Fruit fly (Drosophila melanogaster) whole organism, embryonic: ENCODE measurements around the gene rogdi.

Experiments
- Ada2b ChIP-seq: fragments of 200-800 bp; sonication (Bioruptor generic); IDR thresholded peaks from 2 replicates; pipeline ENCODE4 v1.3.6; 2022; ENCODE audit warnings: missing biosample characterization, missing genetic modification characterization
- Atf3 ChIP-seq: fragments of 200-800 bp; sonication (Bioruptor generic); optimal IDR thresholded peaks from 3 replicates; lab custom pipeline; 2016; ENCODE audit warnings: missing biosample characterization, missing genetic modification characterization
- Bgb ChIP-seq: fragments of 200-800 bp; sonication (Bioruptor generic); IDR thresholded peaks from 2 replicates; pipeline ENCODE4 v1.3.6; 2022; ENCODE audit warnings: missing biosample characterization, missing genetic modification characterization; ENCODE audit not compliant: partially characterized antibody
- C15 ChIP-seq: fragments of 200-800 bp; sonication (Bioruptor generic); IDR thresholded peaks from 3 replicates; pipeline ENCODE4 v1.3.6; 2022; ENCODE audit warnings: missing biosample characterization, missing genetic modification characterization
- CG11456 ChIP-seq: fragments of 200-800 bp; sonication (Bioruptor generic); IDR thresholded peaks from 3 replicates; pipeline ENCODE4 v1.3.6; 2022; ENCODE audit warnings: missing biosample characterization, missing genetic modification characterization
- CG12659 ChIP-seq: fragments of 200-800 bp; sonication (Bioruptor generic); optimal IDR thresholded peaks from 3 replicates; lab custom pipeline; 2017; ENCODE audit warnings: mild to moderate bottlenecking, missing biosample characterization, missing genetic modification reagents, missing genetic modification characterization
- CG16813 ChIP-seq: fragments of 200-800 bp; sonication (Bioruptor generic); IDR thresholded peaks from 3 replicates; pipeline ENCODE4 v1.3.6; 2022; ENCODE audit warnings: missing biosample characterization, missing genetic modification characterization; ENCODE audit not compliant: partially characterized antibody
- CG17829 ChIP-seq: fragments of 200-800 bp; optimal IDR thresholded peaks from 2 replicates; lab custom pipeline; 2019; ENCODE audit warnings: missing biosample characterization, mild to moderate bottlenecking, missing genetic modification characterization, moderate library complexity
- CG18619 ChIP-seq: fragments of 200-800 bp; sonication (Bioruptor generic); optimal IDR thresholded peaks from 3 replicates; lab custom pipeline; 2017; ENCODE audit warnings: missing biosample characterization, mild to moderate bottlenecking, missing genetic modification characterization
- CG2678 ChIP-seq: fragments of 200-800 bp; sonication (Bioruptor generic); optimal IDR thresholded peaks from 3 replicates; lab custom pipeline; 2019; ENCODE audit warnings: missing biosample characterization, mild to moderate bottlenecking, missing genetic modification characterization, moderate library complexity
- CG2889 ChIP-seq: fragments of 200-800 bp; sonication (Bioruptor generic); IDR thresholded peaks from 3 replicates; pipeline ENCODE4 v1.3.6; 2022; ENCODE audit warnings: missing biosample characterization, missing genetic modification characterization
- CG33557 ChIP-seq: fragments of 200-800 bp; sonication (Bioruptor generic); optimal IDR thresholded peaks from 2 replicates; lab custom pipeline; 2019; ENCODE audit warnings: missing biosample characterization, mild to moderate bottlenecking, missing genetic modification characterization, moderate library complexity
- CG3838 ChIP-seq: fragments of 200-800 bp; sonication (Bioruptor generic); optimal IDR thresholded peaks from 3 replicates; lab custom pipeline; 2016; ENCODE audit warnings: missing biosample characterization, missing genetic modification characterization
- CG5953 ChIP-seq: fragments of 200-800 bp; sonication (Bioruptor generic); IDR thresholded peaks from 2 replicates; pipeline ENCODE4 v1.3.6; 2022; ENCODE audit warnings: missing biosample characterization, missing genetic modification characterization
- CG6689 ChIP-seq: fragments of 200-800 bp; sonication (Bioruptor generic); IDR thresholded peaks from 2 replicates; pipeline ENCODE4 v1.3.6; 2022; ENCODE audit warnings: missing biosample characterization, missing genetic modification characterization
- CG7987 ChIP-seq: fragments of 200-800 bp; sonication (Bioruptor generic); optimal IDR thresholded peaks from 2 replicates; lab custom pipeline; 2018; ENCODE audit warnings: missing biosample characterization, mild to moderate bottlenecking, missing genetic modification characterization, moderate library complexity
- CG8290 ChIP-seq, 3 experiments: fragments of 200-800 bp; sonication (Bioruptor generic); optimal IDR thresholded peaks; 2 replicates each; lab custom pipeline; 2016 to 2019; ENCODE audit warnings: missing biosample characterization in 3 of 3, missing genetic modification characterization in 3 of 3, mild to moderate bottlenecking in 2 of 3, moderate library complexity in 1 of 3
- CG8359 ChIP-seq: fragments of 200-800 bp; sonication (Bioruptor generic); optimal IDR thresholded peaks from 2 replicates; lab custom pipeline; 2017; ENCODE audit warnings: missing biosample characterization, mild to moderate bottlenecking, missing genetic modification characterization, borderline replicate concordance
- CTCF ChIP-seq: fragments of 200-800 bp; sonication (Bioruptor generic); optimal IDR thresholded peaks from 2 replicates; lab custom pipeline; 2017; ENCODE audit warnings: missing biosample characterization, mild to moderate bottlenecking, missing genetic modification characterization, moderate library complexity
- CrebB ChIP-seq: fragments of 200-800 bp; sonication (Bioruptor generic); optimal IDR thresholded peaks from 3 replicates; lab custom pipeline; 2018; ENCODE audit warnings: missing biosample characterization, mild to moderate bottlenecking, missing genetic modification characterization
- E2f1 ChIP-seq: fragments of 200-800 bp; sonication (Bioruptor generic); IDR thresholded peaks from 2 replicates; pipeline ENCODE4 v1.3.6; 2022; ENCODE audit warnings: missing biosample characterization, missing genetic modification characterization
- Fer1 ChIP-seq: fragments of 200-800 bp; sonication (Bioruptor generic); optimal IDR thresholded peaks from 2 replicates; lab custom pipeline; 2017; ENCODE audit warnings: missing biosample characterization, mild to moderate bottlenecking, missing genetic modification characterization
- Gug ChIP-seq: fragments of 200-800 bp; sonication (Bioruptor generic); IDR thresholded peaks from 4 replicates; pipeline ENCODE4 v1.3.6; 2022; ENCODE audit warnings: missing biosample characterization, missing genetic modification characterization
- HLHmδ ChIP-seq: fragments of 200-800 bp; sonication (Bioruptor generic); optimal IDR thresholded peaks from 2 replicates; lab custom pipeline; 2018; ENCODE audit warnings: missing biosample characterization, mild to moderate bottlenecking, missing genetic modification characterization, moderate library complexity
- Lim3 ChIP-seq: fragments of 200-800 bp; sonication (Bioruptor generic); IDR thresholded peaks from 2 replicates; pipeline ENCODE4 v1.3.6; 2022; ENCODE audit warnings: missing biosample characterization, missing genetic modification characterization
- Mad ChIP-seq: fragments of 200-800 bp; sonication (Bioruptor generic); optimal IDR thresholded peaks from 2 replicates; lab custom pipeline; 2016; ENCODE audit warnings: missing biosample characterization, missing genetic modification characterization
- Oli ChIP-seq: fragments of 200-800 bp; sonication (Bioruptor generic); optimal IDR thresholded peaks from 2 replicates; lab custom pipeline; 2018; ENCODE audit warnings: missing biosample characterization, mild to moderate bottlenecking, missing genetic modification characterization, moderate library complexity
- Sox102F ChIP-seq: fragments of 200-800 bp; sonication (Bioruptor generic); optimal IDR thresholded peaks from 2 replicates; lab custom pipeline; 2018; ENCODE audit warnings: missing biosample characterization, mild to moderate bottlenecking, missing genetic modification characterization, moderate library complexity
- Taf1 ChIP-seq: fragments of 200-800 bp; sonication (Bioruptor generic); IDR thresholded peaks from 2 replicates; pipeline ENCODE4 v1.3.6; 2022; ENCODE audit warnings: missing biosample characterization, missing genetic modification characterization
- ase ChIP-seq: fragments of 200-800 bp; sonication (Bioruptor generic); IDR thresholded peaks from 3 replicates; pipeline ENCODE4 v1.3.6; 2022; ENCODE audit warnings: missing biosample characterization, missing genetic modification characterization
- ash1 ChIP-seq: fragments of 200-800 bp; sonication (Bioruptor generic); optimal IDR thresholded peaks from 2 replicates; lab custom pipeline; 2018; ENCODE audit warnings: missing biosample characterization, mild to moderate bottlenecking, missing genetic modification characterization
- az2 ChIP-seq: fragments of 200-800 bp; sonication (Bioruptor generic); optimal IDR thresholded peaks from 3 replicates; lab custom pipeline; 2016; ENCODE audit warnings: missing biosample characterization, missing genetic modification characterization
- bcd ChIP-seq: fragments of 200-800 bp; sonication (Bioruptor generic); optimal IDR thresholded peaks from 2 replicates; lab custom pipeline; 2017; ENCODE audit warnings: missing biosample characterization, mild to moderate bottlenecking, missing genetic modification characterization
- bigmax ChIP-seq: fragments of 200-800 bp; sonication (Bioruptor generic); optimal IDR thresholded peaks from 2 replicates; lab custom pipeline; 2018; ENCODE audit warnings: missing biosample characterization, mild to moderate bottlenecking, missing genetic modification characterization
- cg ChIP-seq: fragments of 200-800 bp; sonication (Bioruptor generic); optimal IDR thresholded peaks from 3 replicates; lab custom pipeline; 2019; ENCODE audit warnings: missing biosample characterization, mild to moderate bottlenecking, missing genetic modification characterization, moderate library complexity
- crc ChIP-seq: fragments of 200-800 bp; sonication (Bioruptor generic); optimal IDR thresholded peaks from 2 replicates; lab custom pipeline; 2016; ENCODE audit warnings: missing biosample characterization, missing genetic modification characterization
- dm ChIP-seq: fragments of 200-800 bp; sonication (Bioruptor generic); optimal IDR thresholded peaks from 3 replicates; lab custom pipeline; 2016; ENCODE audit warnings: missing biosample characterization, missing genetic modification characterization
- ewg ChIP-seq: fragments of 200-800 bp; sonication (Bioruptor generic); optimal IDR thresholded peaks from 3 replicates; lab custom pipeline; 2017; ENCODE audit warnings: mild to moderate bottlenecking, missing biosample characterization, missing genetic modification reagents, missing genetic modification characterization
- fd3F ChIP-seq: fragments of 200-800 bp; sonication (Bioruptor generic); optimal IDR thresholded peaks from 2 replicates; lab custom pipeline; 2018; ENCODE audit warnings: missing biosample characterization, mild to moderate bottlenecking, missing genetic modification characterization, moderate library complexity
- gfzf ChIP-seq: fragments of 200-800 bp; sonication (Bioruptor generic); optimal IDR thresholded peaks from 2 replicates; lab custom pipeline; 2016; ENCODE audit warnings: missing biosample characterization, mild to moderate bottlenecking, missing genetic modification characterization, moderate library complexity
- grn ChIP-seq: fragments of 200-800 bp; sonication (Bioruptor generic); optimal IDR thresholded peaks from 3 replicates; lab custom pipeline; 2017; ENCODE audit warnings: missing biosample characterization, missing genetic modification characterization
- ind ChIP-seq: fragments of 200-800 bp; sonication (Bioruptor generic); optimal IDR thresholded peaks from 3 replicates; lab custom pipeline; 2016; ENCODE audit warnings: missing biosample characterization, missing genetic modification characterization
- jing ChIP-seq: fragments of 200-800 bp; sonication (Bioruptor generic); optimal IDR thresholded peaks from 2 replicates; lab custom pipeline; 2018; ENCODE audit warnings: missing biosample characterization, mild to moderate bottlenecking, missing genetic modification characterization
- lbe ChIP-seq: fragments of 200-800 bp; sonication (Bioruptor generic); optimal IDR thresholded peaks from 2 replicates; lab custom pipeline; 2016; ENCODE audit warnings: missing biosample characterization, mild to moderate bottlenecking, missing genetic modification characterization
- psq ChIP-seq: fragments of 200-800 bp; sonication (Bioruptor generic); optimal IDR thresholded peaks from 2 replicates; lab custom pipeline; 2017; ENCODE audit warnings: missing biosample characterization, missing genetic modification characterization
- rib ChIP-seq: fragments of 200-800 bp; sonication (Bioruptor generic); IDR thresholded peaks from 2 replicates; pipeline ENCODE4 v1.3.6; 2022; ENCODE audit warnings: missing biosample characterization, missing genetic modification characterization
- stc ChIP-seq: fragments of 200-800 bp; sonication (Bioruptor generic); IDR thresholded peaks from 2 replicates; pipeline ENCODE4 v1.3.6; 2022; ENCODE audit warnings: missing biosample characterization, missing genetic modification characterization
- sug ChIP-seq: fragments of 200-800 bp; optimal IDR thresholded peaks from 2 replicates; lab custom pipeline; 2019; ENCODE audit warnings: missing biosample characterization, mild to moderate bottlenecking, missing genetic modification characterization, moderate library complexity
- tgo ChIP-seq: fragments of 200-800 bp; sonication (Bioruptor generic); IDR thresholded peaks from 3 replicates; pipeline ENCODE4 v1.3.6; 2022; ENCODE audit warnings: missing biosample characterization, missing genetic modification characterization
- zf30C ChIP-seq: fragments of 200-800 bp; sonication (Bioruptor generic); optimal IDR thresholded peaks from 3 replicates; lab custom pipeline; 2018; ENCODE audit warnings: missing biosample characterization, mild to moderate bottlenecking, missing genetic modification characterization
- zfh1 ChIP-seq: fragments of 200-800 bp; sonication (Bioruptor generic); IDR thresholded peaks from 3 replicates; pipeline ENCODE4 v1.3.6; 2022; ENCODE audit warnings: missing biosample characterization, missing genetic modification characterization
- zfh2 ChIP-seq: fragments of 200-800 bp; sonication (Bioruptor generic); optimal IDR thresholded peaks from 2 replicates; lab custom pipeline; 2016; ENCODE audit warnings: missing biosample characterization, missing genetic modification characterization

rogdi gene

DNA sequence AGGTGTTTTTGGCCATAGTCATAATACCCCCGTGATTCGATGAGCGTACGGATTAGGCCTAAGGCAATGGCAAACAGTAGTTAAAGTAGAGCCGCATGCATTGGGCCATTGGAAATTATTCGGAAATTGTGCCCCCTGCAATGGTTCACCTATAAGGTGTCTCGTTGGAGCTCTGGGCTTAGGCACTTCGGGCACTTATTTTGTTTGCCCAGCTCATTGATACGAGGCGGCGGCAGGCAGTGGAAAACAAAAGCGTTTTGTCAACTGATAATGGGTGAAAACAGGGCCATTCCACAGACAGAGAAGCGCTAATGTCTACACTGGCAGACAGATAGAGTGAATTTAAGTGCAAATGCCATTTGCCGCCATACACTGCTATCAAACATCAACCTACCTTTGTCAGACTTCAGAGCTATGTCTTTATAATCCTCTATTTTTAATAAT is 43.0 kb upstream of the rogdi start (continued):
- TF ChIP-seq Oli (tag; lab: Kevin White, UChicago): no peak
- TF ChIP-seq az2: no peak
- TF ChIP-seq CG8290 (GFP tag; optimal IDR thresholded peaks at IDR 0.05; lab: Kevin White, UChicago): no peak
- TF ChIP-seq CG8290 (tag; optimal IDR thresholded peaks at IDR 0.05; lab: Kevin White, UChicago): peak in 1 of 2 experiments; percentile 21
- TF ChIP-seq Sox102F: no peak
- 0 out of 3 replicates have a peak, but pooled peaks have one; percentile 21 for TF ChIP-seq zfh1 (GFP tag; lab: Robert Waterston, UW)
- TF ChIP-seq ase (GFP tag; lab: Robert Waterston, UW): no peak
- TF ChIP-seq jing (GFP tag; lab: Kevin White, UChicago): no peak
- TF ChIP-seq crc: no peak
- peak; percentile 83 for TF ChIP-seq sug (tag; lab: Kevin White, UChicago)
- TF ChIP-seq CG8359 (GFP tag; lab: Kevin White, UChicago): no peak
- no peak for TF ChIP-seq CG2678 (tag; lab: Kevin White, UChicago)
- TF ChIP-seq Lim3 (GFP tag; lab: Robert Waterston, UW): no peak
- TF ChIP-seq CG18619 (GFP tag; lab: Kevin White, UChicago): no peak
- no peak for TF ChIP-seq CG12659
- no peak for TF ChIP-seq ind (GFP tag; lab: Kevin White, UChicago)
- no peak for TF ChIP-seq Mad (GFP tag; lab: Kevin White, UChicago)
- no peak for TF ChIP-seq CG16813 (GFP tag; lab: Robert Waterston, UW)
- no peak for TF ChIP-seq CG3838 (GFP tag; lab: Kevin White, UChicago)
- TF ChIP-seq C15 (GFP tag; lab: Robert Waterston, UW): no peak
- TF ChIP-seq ash1 (GFP tag; lab: Kevin White, UChicago): no peak
- TF ChIP-seq lbe: no peak
- TF ChIP-seq fd3F (GFP tag; lab: Kevin White, UChicago): no peak
- peak; percentile 28; the same call in 1 of the 3 replicates for TF ChIP-seq CG11456 (GFP tag; lab: Robert Waterston, UW)
- TF ChIP-seq ewg: no peak
- TF ChIP-seq rib: no peak
- TF ChIP-seq Atf3: no peak
- no peak for TF ChIP-seq Bgb
- no peak for TF ChIP-seq CG2889 (GFP tag; lab: Robert Waterston, UW)
- no peak for TF ChIP-seq bcd (GFP tag; lab: Kevin White, UChicago)
- TF ChIP-seq CTCF (GFP tag; lab: Kevin White, UChicago): no peak
- TF ChIP-seq CG5953 (GFP tag; lab: Robert Waterston, UW): no peak
- TF ChIP-seq cg (GFP tag; lab: Kevin White, UChicago): no peak
- no peak for TF ChIP-seq CG6689
- no peak for TF ChIP-seq CG33557 (GFP tag; lab: Kevin White, UChicago)
- peak; percentile 9 for TF ChIP-seq Fer1 (GFP tag; lab: Kevin White, UChicago)
- peak; percentile 17; the same call in 1 of the 2 replicates for TF ChIP-seq Ada2b (GFP tag; lab: Robert Waterston, UW)
- peak; percentile 40 for TF ChIP-seq CG7987 (GFP tag; lab: Kevin White, UChicago)
- no peak for TF ChIP-seq HLHmδ (GFP tag; lab: Kevin White, UChicago)
- no peak for TF ChIP-seq E2f1
- no peak for TF ChIP-seq gfzf
- TF ChIP-seq Gug (GFP tag; lab: Robert Waterston, UW): no peak; the same call in 3 of the 4 replicates
- no peak for TF ChIP-seq zf30C (GFP tag; lab: Kevin White, UChicago)
- TF ChIP-seq zfh2: no peak
- TF ChIP-seq dm (GFP tag; lab: Kevin White, UChicago): no peak
- no peak for TF ChIP-seq psq
- no peak for TF ChIP-seq bigmax (GFP tag; lab: Kevin White, UChicago)
- TF ChIP-seq stc (GFP tag; lab: Robert Waterston, UW): 0 out of 2 replicates have a peak, but pooled peaks have one; percentile 15
- TF ChIP-seq CG17829: no peak
- TF ChIP-seq tgo (GFP tag; lab: Robert Waterston, UW): peak; percentile 53
- no peak for TF ChIP-seq CrebB (tag; lab: Kevin White, UChicago)
- no peak for TF ChIP-seq grn (GFP tag; lab: Kevin White, UChicago)
- no peak for TF ChIP-seq Taf1 (GFP tag; lab: Robert Waterston, UW)
